Fruit fly (Drosophila melanogaster) whole organism, prepupa: ENCODE measurements around the gene CG34301.

Experiments used
- Blimp-1 ChIP-seq: fragments of 200-800 bp; sonication (Bioruptor generic); optimal IDR thresholded peaks from 3 replicates; lab custom pipeline; 2017; ENCODE audit warnings: missing biosample characterization, missing genetic modification characterization, mild to moderate bottlenecking, moderate library complexity, missing genetic modification reagents
- CG10631 ChIP-seq: fragments of 200-800 bp; sonication (Bioruptor generic); optimal IDR thresholded peaks from 2 replicates; lab custom pipeline; 2016; ENCODE audit warnings: missing biosample characterization, missing genetic modification characterization
- CG11294 ChIP-seq: fragments of 200-800 bp; sonication (Bioruptor generic); IDR thresholded peaks from 2 replicates; pipeline ENCODE4 v1.3.6; 2022; ENCODE audit warnings: missing biosample characterization, missing genetic modification characterization
- CG11762 ChIP-seq: fragments of 200-800 bp; sonication (Bioruptor generic); optimal IDR thresholded peaks from 3 replicates; lab custom pipeline; 2016; ENCODE audit warnings: missing biosample characterization, missing genetic modification characterization; ENCODE audit not compliant: insufficient read depth
- CG15336 ChIP-seq: fragments of 200-800 bp; sonication (Bioruptor generic); IDR thresholded peaks from 2 replicates; pipeline ENCODE4 v1.3.6; 2022; ENCODE audit warnings: missing biosample characterization, missing genetic modification characterization
- CG1621 ChIP-seq: fragments of 200-800 bp; sonication (Bioruptor generic); optimal IDR thresholded peaks from 3 replicates; lab custom pipeline; 2018; ENCODE audit warnings: missing biosample characterization, mild to moderate bottlenecking, missing genetic modification characterization
- CG3032 ChIP-seq: fragments of 200-800 bp; optimal IDR thresholded peaks from 2 replicates; lab custom pipeline; 2019; ENCODE audit warnings: missing biosample characterization, mild to moderate bottlenecking, missing genetic modification characterization, moderate library complexity
- CG32006 ChIP-seq: fragments of 200-800 bp; sonication (Bioruptor generic); optimal IDR thresholded peaks from 3 replicates; lab custom pipeline; 2017; ENCODE audit warnings: missing biosample characterization, mild to moderate bottlenecking, missing genetic modification characterization
- CG34406 ChIP-seq: fragments of 200-800 bp; sonication (Bioruptor generic); optimal IDR thresholded peaks from 3 replicates; lab custom pipeline; 2016; ENCODE audit warnings: missing biosample characterization, missing genetic modification characterization
- CG3919 ChIP-seq: fragments of 200-800 bp; sonication (Bioruptor generic); optimal IDR thresholded peaks from 3 replicates; lab custom pipeline; 2016; ENCODE audit warnings: missing biosample characterization, missing genetic modification characterization
- CG4318 ChIP-seq: fragments of 200-800 bp; sonication (Bioruptor generic); optimal IDR thresholded peaks from 3 replicates; lab custom pipeline; 2017; ENCODE audit warnings: missing biosample characterization, mild to moderate bottlenecking, missing genetic modification characterization
- CG6163 ChIP-seq: fragments of 200-800 bp; sonication (Bioruptor generic); IDR thresholded peaks from 3 replicates; pipeline ENCODE4 v1.3.6; 2022; ENCODE audit warnings: missing biosample characterization, missing genetic modification characterization
- CG6276 ChIP-seq: fragments of 200-800 bp; sonication (Bioruptor generic); optimal IDR thresholded peaks from 2 replicates; lab custom pipeline; 2017; ENCODE audit warnings: missing biosample characterization, mild to moderate bottlenecking, missing genetic modification characterization
- CG6792 ChIP-seq: fragments of 200-800 bp; sonication (Bioruptor generic); optimal IDR thresholded peaks from 3 replicates; lab custom pipeline; 2016; ENCODE audit warnings: missing biosample characterization, missing genetic modification characterization
- CG6808 ChIP-seq: fragments of 200-800 bp; sonication (Bioruptor generic); optimal IDR thresholded peaks from 3 replicates; lab custom pipeline; 2017; ENCODE audit warnings: missing biosample characterization, missing genetic modification characterization, mild to moderate bottlenecking, moderate library complexity, missing genetic modification reagents
- CG7368 ChIP-seq: fragments of 200-800 bp; sonication (Bioruptor generic); optimal IDR thresholded peaks from 3 replicates; lab custom pipeline; 2016; ENCODE audit warnings: missing biosample characterization, missing genetic modification characterization
- CG8319 ChIP-seq: fragments of 200-800 bp; sonication (Bioruptor generic); optimal IDR thresholded peaks from 3 replicates; lab custom pipeline; 2016; ENCODE audit warnings: missing biosample characterization, missing genetic modification characterization
- CG8632 ChIP-seq: fragments of 200-800 bp; sonication (Bioruptor generic); optimal IDR thresholded peaks from 3 replicates; lab custom pipeline; 2016; ENCODE audit warnings: missing biosample characterization, missing genetic modification characterization
- CG9139 ChIP-seq: fragments of 200-800 bp; sonication (Bioruptor generic); optimal IDR thresholded peaks from 3 replicates; lab custom pipeline; 2017; ENCODE audit warnings: missing biosample characterization, mild to moderate bottlenecking, missing genetic modification characterization
- Eip75B ChIP-seq: fragments of 200-800 bp; sonication (Bioruptor generic); optimal IDR thresholded peaks from 3 replicates; lab custom pipeline; 2016; ENCODE audit warnings: missing biosample characterization, missing genetic modification characterization
- Eip78C ChIP-seq: fragments of 200-800 bp; sonication (Bioruptor generic); peaks from one replicate; lab custom pipeline; 2016; ENCODE audit warnings: missing biosample characterization, missing genetic modification characterization
- Ets21C ChIP-seq: fragments of 200-800 bp; sonication (Bioruptor generic); optimal IDR thresholded peaks from 3 replicates; lab custom pipeline; 2016; ENCODE audit warnings: missing biosample characterization, missing genetic modification characterization
- Ets96B ChIP-seq: fragments of 200-800 bp; optimal IDR thresholded peaks from 2 replicates; lab custom pipeline; 2019; ENCODE audit warnings: missing biosample characterization, mild to moderate bottlenecking, missing genetic modification characterization, moderate library complexity
- Gug ChIP-seq: fragments of 200-800 bp; sonication (Bioruptor generic); IDR thresholded peaks from 2 replicates; pipeline ENCODE4 v1.3.6; 2022; ENCODE audit warnings: missing biosample characterization, missing genetic modification characterization
- Hr39 ChIP-seq: fragments of 200-800 bp; sonication (Bioruptor generic); optimal IDR thresholded peaks from 2 replicates; lab custom pipeline; 2016; ENCODE audit warnings: missing biosample characterization, missing genetic modification characterization
- Hr4 ChIP-seq: fragments of 200-800 bp; sonication (Bioruptor generic); optimal IDR thresholded peaks from 3 replicates; lab custom pipeline; 2016; ENCODE audit warnings: missing biosample characterization, missing genetic modification characterization
- Lpt ChIP-seq: fragments of 200-800 bp; sonication (Bioruptor generic); optimal IDR thresholded peaks from 3 replicates; lab custom pipeline; 2016; ENCODE audit warnings: missing biosample characterization, missing genetic modification characterization
- OdsH ChIP-seq: fragments of 200-800 bp; sonication (Bioruptor generic); optimal IDR thresholded peaks from 3 replicates; lab custom pipeline; 2016; ENCODE audit warnings: missing biosample characterization, missing genetic modification characterization
- Smox ChIP-seq: fragments of 200-800 bp; sonication (Bioruptor generic); optimal IDR thresholded peaks from 3 replicates; lab custom pipeline; 2016; ENCODE audit warnings: missing biosample characterization, missing genetic modification characterization
- Sox14 ChIP-seq: fragments of 200-800 bp; sonication (Bioruptor generic); optimal IDR thresholded peaks from 3 replicates; lab custom pipeline; 2016; ENCODE audit warnings: missing biosample characterization, missing genetic modification characterization
- achi ChIP-seq: fragments of 200-800 bp; sonication (Bioruptor generic); optimal IDR thresholded peaks from 3 replicates; lab custom pipeline; 2016; ENCODE audit warnings: missing biosample characterization, missing genetic modification characterization
- cyc ChIP-seq: fragments of 200-800 bp; sonication (Bioruptor generic); optimal IDR thresholded peaks from 3 replicates; lab custom pipeline; 2016; ENCODE audit warnings: missing biosample characterization, missing genetic modification characterization
- dsx ChIP-seq: fragments of 200-800 bp; optimal IDR thresholded peaks from 3 replicates; lab custom pipeline; 2019; ENCODE audit warnings: missing biosample characterization, mild to moderate bottlenecking, missing genetic modification characterization, moderate library complexity; ENCODE audit not compliant: poor library complexity, severe bottlenecking
- esn ChIP-seq: fragments of 200-800 bp; sonication (Bioruptor generic); optimal IDR thresholded peaks from 2 replicates; lab custom pipeline; 2016; ENCODE audit warnings: missing biosample characterization, mild to moderate bottlenecking, missing genetic modification characterization, moderate library complexity
- fd85E ChIP-seq: fragments of 200-800 bp; sonication (Bioruptor generic); optimal IDR thresholded peaks from 3 replicates; lab custom pipeline; 2016; ENCODE audit warnings: missing biosample characterization, missing genetic modification characterization
- fkh ChIP-seq: fragments of 200-800 bp; sonication (Bioruptor generic); optimal IDR thresholded peaks from 3 replicates; lab custom pipeline; 2017; ENCODE audit warnings: missing biosample characterization, mild to moderate bottlenecking, missing genetic modification characterization, moderate library complexity
- lz ChIP-seq: fragments of 200-800 bp; sonication (Bioruptor generic); optimal IDR thresholded peaks from 3 replicates; lab custom pipeline; 2016; ENCODE audit warnings: missing biosample characterization, missing genetic modification characterization
- pdm3 ChIP-seq: fragments of 200-800 bp; sonication (Bioruptor generic); optimal IDR thresholded peaks from 3 replicates; lab custom pipeline; 2016; ENCODE audit warnings: missing biosample characterization, missing genetic modification characterization
- ss ChIP-seq, 2 experiments: fragments of 200-800 bp; sonication (Bioruptor generic); optimal IDR thresholded peaks; 2 replicates in 1 of 2; 3 replicates in 1 of 2; lab custom pipeline; 2017 to 2018; ENCODE audit warnings: mild to moderate bottlenecking in 2 of 2, missing biosample characterization in 2 of 2, missing genetic modification characterization in 2 of 2, moderate library complexity in 1 of 2
- svp ChIP-seq: fragments of 200-800 bp; sonication (Bioruptor generic); peaks from one replicate; lab custom pipeline; 2016; ENCODE audit warnings: missing biosample characterization, missing genetic modification characterization
- topi ChIP-seq: fragments of 200-800 bp; sonication (Bioruptor generic); optimal IDR thresholded peaks from 3 replicates; lab custom pipeline; 2016; ENCODE audit warnings: missing biosample characterization, missing genetic modification characterization
- vri ChIP-seq: fragments of 200-800 bp; sonication (Bioruptor generic); optimal IDR thresholded peaks from 3 replicates; lab custom pipeline; 2016; ENCODE audit warnings: missing biosample characterization, mild to moderate bottlenecking, missing genetic modification characterization

The CG34301 gene

DNA sequence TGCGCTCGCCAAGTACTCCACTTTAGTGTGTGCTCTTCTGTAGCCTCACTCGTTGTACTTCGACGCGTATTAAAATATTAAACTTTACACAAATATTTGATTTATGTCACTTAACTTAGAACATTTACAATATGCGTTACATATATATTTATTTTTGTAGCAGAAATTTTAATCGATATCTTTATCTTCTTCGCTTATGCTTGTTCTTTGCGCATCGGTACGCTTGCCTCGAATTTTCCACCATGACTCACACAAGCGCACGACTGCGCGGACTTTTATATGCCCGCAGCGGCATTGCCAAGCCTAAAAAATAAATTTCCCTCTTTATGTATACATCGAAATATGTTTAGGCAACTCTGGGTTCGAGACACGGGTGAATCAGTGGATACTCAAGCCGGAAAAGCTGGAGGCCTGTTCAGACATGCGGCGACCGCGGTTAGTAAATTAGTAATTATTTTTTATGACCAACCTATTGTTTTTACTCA, 47.2 kb downstream of the CG34301 start, which contains the start of gene aqz (continued):
- TF ChIP-seq dsx (GFP tag; lab: Kevin White, UChicago) (peak; percentile 49), CG6792 (GFP tag; lab: Kevin White, UChicago) (peak; percentile 38), CG1621 (peak; percentile 84), CG6808 (peak; percentile 21), pdm3 (peak; percentile 32), CG4318 (GFP tag; lab: Kevin White, UChicago) (no peak), Sox14 (GFP tag; lab: Kevin White, UChicago) (peak; percentile 81), CG6276 (no peak), Hr39 (peak; percentile 42), CG3032 (tag; lab: Kevin White, UChicago) (peak; percentile 40), CG15336 (GFP tag; lab: Robert Waterston, UW) (peak; percentile 47; the same call in 1 of the 2 replicates), Gug (GFP tag; lab: Robert Waterston, UW) (no peak), Ets21C (GFP tag; lab: Kevin White, UChicago) (peak; percentile 28), cyc (GFP tag; lab: Kevin White, UChicago) (peak; percentile 24), topi (GFP tag; lab: Kevin White, UChicago) (peak; percentile 38), Ets96B (peak; percentile 10), Eip78C (GFP tag; lab: Kevin White, UChicago) (peak; percentile 58), esn (GFP tag; lab: Kevin White, UChicago) (peak; percentile 42), Lpt (peak; percentile 22), Blimp-1 (GFP tag; lab: Kevin White, UChicago) (peak; percentile 24), CG7368 (peak; percentile 16), CG32006 (GFP tag; lab: Kevin White, UChicago) (no peak), CG6163 (GFP tag; lab: Robert Waterston, UW) (peak; percentile 81), OdsH (GFP tag; lab: Kevin White, UChicago) (no peak), lz (GFP tag; lab: Kevin White, UChicago) (peak; percentile 11), CG3919 (GFP tag; lab: Kevin White, UChicago) (peak; percentile 45), fd85E (GFP tag; lab: Kevin White, UChicago) (no peak), CG10631 (GFP tag; lab: Kevin White, UChicago) (no peak)
- TF ChIP-seq, all 60 proteins: peak for 39

DNA sequence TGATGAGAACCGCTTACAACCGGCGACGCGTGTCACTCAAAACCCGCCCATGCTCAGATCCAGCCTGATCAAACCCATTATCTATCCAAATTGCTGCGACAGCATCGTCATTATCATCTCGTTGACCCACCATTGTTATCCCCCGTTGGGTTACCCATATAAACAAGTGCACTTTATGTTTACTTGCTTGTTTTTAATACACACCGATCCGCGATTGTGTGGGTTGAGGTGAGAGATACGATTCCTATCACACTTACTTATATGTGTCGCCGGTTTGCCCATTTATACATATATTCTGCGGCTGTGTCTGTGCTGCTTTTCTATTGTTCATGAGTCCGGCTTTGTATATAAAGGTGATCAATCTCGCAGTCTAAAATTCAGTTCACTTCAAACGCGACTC, 48.4 kb downstream of the CG34301 start, which contains the start of gene CG8369:
Gene CG8369, plus strand, starts transcription at position 386 of the 400 bp plus-strand sequence.
- TF ChIP-seq Lpt (no peak), achi (GFP tag; lab: Kevin White, UChicago) (no peak), cyc (GFP tag; lab: Kevin White, UChicago) (no peak), Smox (no peak), Hr4 (GFP tag; lab: Kevin White, UChicago) (no peak), CG9139 (no peak), Eip78C (GFP tag; lab: Kevin White, UChicago) (no peak), vri (GFP tag; lab: Kevin White, UChicago) (no peak), fkh (GFP tag; lab: Kevin White, UChicago) (peak; percentile 7), ss (GFP tag; optimal IDR thresholded peaks at IDR 0.05; lab: Kevin White, UChicago) (no peak), CG6163 (GFP tag; lab: Robert Waterston, UW) (no peak), Sox14 (GFP tag; lab: Kevin White, UChicago) (no peak), CG3919 (GFP tag; lab: Kevin White, UChicago) (no peak), CG34406 (GFP tag; lab: Kevin White, UChicago) (no peak), svp (GFP tag; lab: Kevin White, UChicago) (peak; percentile 98)

DNA sequence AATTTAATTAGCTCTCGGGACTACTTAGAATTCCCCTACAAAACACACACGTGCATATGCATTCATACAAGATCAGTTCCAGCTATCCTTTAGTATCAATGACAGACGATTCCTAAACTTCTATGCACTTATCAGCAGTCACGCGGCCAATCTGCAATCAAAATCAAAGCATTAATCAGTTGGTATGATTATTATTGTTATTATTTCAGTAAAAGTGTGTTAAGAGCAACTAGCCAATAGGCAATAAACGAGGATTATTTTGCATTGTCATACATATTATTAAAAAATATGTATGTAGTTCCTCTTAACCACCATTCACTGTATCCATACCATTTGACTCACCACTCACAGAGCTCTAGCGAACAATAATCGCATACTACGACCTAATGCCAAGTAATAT, 49.7 kb downstream of the CG34301 start:
- TF ChIP-seq Hr4 (GFP tag; lab: Kevin White, UChicago) = no peak
- TF ChIP-seq CG8632 (GFP tag; lab: Kevin White, UChicago) = no peak
- no peak for TF ChIP-seq Eip75B (GFP tag; lab: Kevin White, UChicago)
- TF ChIP-seq CG8319 (GFP tag; lab: Kevin White, UChicago) = no peak
- no peak for TF ChIP-seq fd85E (GFP tag; lab: Kevin White, UChicago)
- no peak for TF ChIP-seq CG34406 (GFP tag; lab: Kevin White, UChicago)
- no peak for TF ChIP-seq CG11762
- no peak for TF ChIP-seq CG11294
